Worm (Caenorhabditis elegans) whole organism, mixed stage, embryonic: Measurements from ENCODE around the gene Y6E2A.7.

Source experiments
- M03D4.4 ChIP-seq: sonication (generic microtip); optimal IDR thresholded peaks from 2 replicates; lab custom pipeline; 2017; ENCODE audit warnings: mild to moderate bottlenecking, missing genetic modification characterization, missing compliant biosample characterization
- ceh-39 ChIP-seq: fragments of 150-350 bp; optimal IDR thresholded peaks from 2 replicates; lab custom pipeline; 2014; ENCODE audit warnings: missing biosample characterization, missing genetic modification characterization
- ceh-43 ChIP-seq: fragments of 200-800 bp; sonication (Bioruptor generic); optimal IDR thresholded peaks from 2 replicates; lab custom pipeline; 2018; ENCODE audit warnings: mild to moderate bottlenecking, missing genetic modification characterization, moderate library complexity, missing compliant biosample characterization
- ceh-83 ChIP-seq: fragments of 200-800 bp; sonication (Bioruptor generic); optimal IDR thresholded peaks from 2 replicates; lab custom pipeline; 2018; ENCODE audit warnings: mild to moderate bottlenecking, missing genetic modification characterization, missing compliant biosample characterization
- ces-1 ChIP-seq: fragments of 150-350 bp; optimal IDR thresholded peaks from 2 replicates; lab custom pipeline; 2014; ENCODE audit warnings: missing biosample characterization, missing genetic modification reagents, missing genetic modification characterization
- drap-1 ChIP-seq: fragments of 200-800 bp; sonication (Bioruptor generic); optimal IDR thresholded peaks from 3 replicates; lab custom pipeline; 2018; ENCODE audit warnings: mild to moderate bottlenecking, missing genetic modification characterization, missing compliant biosample characterization
- elt-3 ChIP-seq: fragments of 150-350 bp; optimal IDR thresholded peaks from 2 replicates; lab custom pipeline; 2014; ENCODE audit warnings: missing biosample characterization, missing genetic modification characterization
- flh-1 ChIP-seq: fragments of 200-800 bp; sonication (Bioruptor generic); optimal IDR thresholded peaks from 2 replicates; lab custom pipeline; 2018; ENCODE audit warnings: mild to moderate bottlenecking, missing genetic modification characterization, moderate library complexity, missing compliant biosample characterization
- hlh-1 ChIP-seq: fragments of 150-350 bp; optimal IDR thresholded peaks from 2 replicates; lab custom pipeline; 2014; ENCODE audit warnings: missing biosample characterization, missing genetic modification reagents, missing genetic modification characterization
- lin-32 ChIP-seq: fragments of 200-800 bp; sonication (Bioruptor generic); optimal IDR thresholded peaks from 2 replicates; lab custom pipeline; 2018; ENCODE audit warnings: mild to moderate bottlenecking, missing genetic modification characterization, missing compliant biosample characterization
- lsy-2 ChIP-seq: fragments of 150-350 bp; optimal IDR thresholded peaks from 2 replicates; lab custom pipeline; 2014; ENCODE audit warnings: missing biosample characterization, missing genetic modification characterization
- mab-5 ChIP-seq: fragments of 150-350 bp; optimal IDR thresholded peaks from 2 replicates; lab custom pipeline; 2014; ENCODE audit warnings: missing biosample characterization, missing genetic modification characterization
- mep-1 ChIP-seq: fragments of 150-350 bp; optimal IDR thresholded peaks from 2 replicates; lab custom pipeline; 2017; ENCODE audit warnings: missing biosample characterization, missing genetic modification reagents, missing genetic modification characterization, inconsistent platforms
- mls-2 ChIP-seq: sonication (generic microtip); optimal IDR thresholded peaks from 2 replicates; lab custom pipeline; 2016; ENCODE audit warnings: mild to moderate bottlenecking, missing genetic modification characterization, moderate library complexity, missing compliant biosample characterization
- nhr-12 ChIP-seq: fragments of 150-350 bp; optimal IDR thresholded peaks from 2 replicates; lab custom pipeline; 2014; ENCODE audit warnings: missing biosample characterization, missing genetic modification characterization
- nhr-2 ChIP-seq: fragments of 150-350 bp; optimal IDR thresholded peaks from 2 replicates; lab custom pipeline; 2014; ENCODE audit warnings: missing biosample characterization, missing genetic modification characterization
- nhr-237 ChIP-seq: fragments of 150-350 bp; optimal IDR thresholded peaks from 2 replicates; lab custom pipeline; 2014; ENCODE audit warnings: missing biosample characterization, missing genetic modification characterization
- nhr-28 ChIP-seq: fragments of 150-350 bp; optimal IDR thresholded peaks from 2 replicates; lab custom pipeline; 2014; ENCODE audit warnings: missing biosample characterization, missing genetic modification characterization
- pha-4 ChIP-seq: fragments of 150-350 bp; optimal IDR thresholded peaks from 2 replicates; lab custom pipeline; 2018; ENCODE audit warnings: missing biosample characterization, missing genetic modification reagents, missing genetic modification characterization
- sem-2 ChIP-seq: fragments of 200-800 bp; sonication (Bioruptor generic); optimal IDR thresholded peaks from 2 replicates; lab custom pipeline; 2018; ENCODE audit warnings: mild to moderate bottlenecking, missing genetic modification characterization, missing compliant biosample characterization
- snpc-4 ChIP-seq: fragments of 150-350 bp; optimal IDR thresholded peaks from 2 replicates; lab custom pipeline; 2014; ENCODE audit warnings: missing biosample characterization, missing genetic modification characterization
- sptf-1 ChIP-seq: sonication (generic microtip); optimal IDR thresholded peaks from 2 replicates; lab custom pipeline; 2017; ENCODE audit warnings: mild to moderate bottlenecking, missing genetic modification characterization, moderate library complexity, missing compliant biosample characterization
- tbx-8 ChIP-seq: fragments of 200-800 bp; sonication (Bioruptor generic); optimal IDR thresholded peaks from 2 replicates; lab custom pipeline; 2018; ENCODE audit warnings: mild to moderate bottlenecking, missing genetic modification characterization, moderate library complexity, missing compliant biosample characterization
- unc-120 ChIP-seq: sonication (generic microtip); optimal IDR thresholded peaks from 2 replicates; lab custom pipeline; 2017; ENCODE audit warnings: missing genetic modification characterization, missing compliant biosample characterization; ENCODE audit not compliant: poor library complexity, severe bottlenecking
- unc-39 ChIP-seq: fragments of 150-350 bp; optimal IDR thresholded peaks from 2 replicates; lab custom pipeline; 2014; ENCODE audit warnings: missing biosample characterization, missing genetic modification characterization
- unc-62 ChIP-seq: fragments of 150-350 bp; optimal IDR thresholded peaks from 2 replicates; lab custom pipeline; 2014; ENCODE audit warnings: missing biosample characterization, missing genetic modification reagents, missing genetic modification characterization
- zip-8 ChIP-seq: fragments of 150-350 bp; optimal IDR thresholded peaks from 2 replicates; lab custom pipeline; 2014; ENCODE audit warnings: missing biosample characterization, missing genetic modification characterization

Y6E2A.7 gene

ce11 chrV:15702263-15702662 is 17.4 kb upstream of the Y6E2A.7 start, which contains the start of gene nhr-53:
TSS of gene nhr-53 (minus strand) at chrV:15702363.
- TF ChIP-seq unc-62 (GFP tag; lab: Kevin White, UChicago) = no peak
- no peak for TF ChIP-seq nhr-2 (tag; lab: Kevin White, UChicago)

ce11 chrV:15704745-15705144 is 14.9 kb upstream of the Y6E2A.7 start, which contains the start of gene twk-34:
TSS of gene twk-34 (plus strand) at chrV:15704960.
- no peak for TF ChIP-seq elt-3 (tag; lab: Kevin White, UChicago)
- TF ChIP-seq nhr-28 (tag; lab: Kevin White, UChicago) = no peak
- TF ChIP-seq, all 35 proteins: peak for 0

- TF ChIP-seq mep-1 (tag; lab: Kevin White, UChicago) (no peak), ceh-39 (no peak), unc-62 (GFP tag; lab: Kevin White, UChicago) (no peak), unc-39 (tag; lab: Kevin White, UChicago) (no peak), sem-2 (no peak), ceh-43 (GFP tag; lab: Kevin White, UChicago) (no peak), tbx-8 (no peak), sptf-1 (tag; lab: Kevin White, UChicago) (no peak), elt-3 (tag; lab: Kevin White, UChicago) (no peak), lsy-2 (no peak), ceh-83 (no peak), drap-1 (GFP tag; lab: Kevin White, UChicago) (no peak), M03D4.4 (tag; lab: Kevin White, UChicago) (no peak), snpc-4 (no peak)
These were observed 11.7 kb upstream of the Y6E2A.7 start for ce11 chrV:15707982-15708381.

ce11 chrV:15710401-15710800 is 9.3 kb upstream of the Y6E2A.7 start, which contains the start of gene Y6E2A.1:
TSS of gene Y6E2A.1 (minus strand) at chrV:15710501.
- TF ChIP-seq sptf-1 (tag; lab: Kevin White, UChicago) (no peak), M03D4.4 (tag; lab: Kevin White, UChicago) (no peak), nhr-12 (tag; lab: Kevin White, UChicago) (no peak), lsy-2 (no peak), nhr-237 (tag; lab: Kevin White, UChicago) (no peak), unc-39 (tag; lab: Kevin White, UChicago) (no peak), pha-4 (no peak), ces-1 (GFP tag; lab: Kevin White, UChicago) (no peak), flh-1 (GFP tag; lab: Kevin White, UChicago) (no peak), elt-3 (tag; lab: Kevin White, UChicago) (no peak), zip-8 (no peak)
- TF ChIP-seq, all 35 proteins: peak for 0

ce11 chrV:15711898-15712297 is 7.8 kb upstream of the Y6E2A.7 start, which contains the start of gene str-101:
TSS of gene str-101 (minus strand) at chrV:15711998.
- TF ChIP-seq zip-8 (no peak), sptf-1 (tag; lab: Kevin White, UChicago) (no peak), ceh-39 (no peak), mab-5 (no peak), unc-120 (no peak), nhr-28 (tag; lab: Kevin White, UChicago) (no peak), hlh-1 (tag; lab: Kevin White, UChicago) (no peak), unc-62 (GFP tag; lab: Kevin White, UChicago) (no peak), mls-2 (no peak), nhr-237 (tag; lab: Kevin White, UChicago) (no peak)
- TF ChIP-seq, all 35 proteins: peak for 0

- no peak for TF ChIP-seq hlh-1 (tag; lab: Kevin White, UChicago)
These were observed 7.3 kb upstream of the Y6E2A.7 start for ce11 chrV:15712385-15712784.

ce11 chrV:15715636-15716035 is 4.0 kb upstream of the Y6E2A.7 start:
- TF ChIP-seq lin-32 (GFP tag; lab: Kevin White, UChicago) (no peak), sptf-1 (tag; lab: Kevin White, UChicago) (no peak), unc-62 (GFP tag; lab: Kevin White, UChicago) (no peak), ceh-83 (no peak), sem-2 (no peak), mls-2 (no peak), pha-4 (no peak), hlh-1 (tag; lab: Kevin White, UChicago) (no peak)
